Worm (Caenorhabditis elegans): ENCODE results near the gene C08B11.9.

- TF ChIP-seq Y75B8A.6 (GFP tag; IDR thresholded peaks at IDR 0.05) (no peak), daf-12 (tag; optimal IDR thresholded peaks at IDR 0.05) (no peak), zfp-2 (tag; optimal IDR thresholded peaks at IDR 0.05) (no peak), mep-1 (tag; optimal IDR thresholded peaks at IDR 0.05) (no peak), nhr-76 (tag; optimal IDR thresholded peaks at IDR 0.05) (no peak), php-3 (GFP tag; IDR thresholded peaks at IDR 0.05) (no peak), pqm-1 (tag; optimal IDR thresholded peaks at IDR 0.05) (peak; percentile 32), ceh-82 (tag; optimal IDR thresholded peaks at IDR 0.05) (no peak), dmd-9 (GFP tag; IDR thresholded peaks at IDR 0.05) (no peak), nhr-237 (tag; optimal IDR thresholded peaks at IDR 0.05) (no peak), nhr-28 (tag; optimal IDR thresholded peaks at IDR 0.05) (peak; percentile 50), nhr-25 (tag; optimal IDR thresholded peaks at IDR 0.05; ENCODE audit: borderline replicate concordance, insufficient read depth) (no peak), unc-39 (tag; optimal IDR thresholded peaks at IDR 0.05) (no peak)
Observed at ce11 chrII:8004752-8005151, 33.2 kb downstream of the C08B11.9 start.
